Worm (Caenorhabditis elegans): ENCODE results near the gene F07C6.6.

DNA sequence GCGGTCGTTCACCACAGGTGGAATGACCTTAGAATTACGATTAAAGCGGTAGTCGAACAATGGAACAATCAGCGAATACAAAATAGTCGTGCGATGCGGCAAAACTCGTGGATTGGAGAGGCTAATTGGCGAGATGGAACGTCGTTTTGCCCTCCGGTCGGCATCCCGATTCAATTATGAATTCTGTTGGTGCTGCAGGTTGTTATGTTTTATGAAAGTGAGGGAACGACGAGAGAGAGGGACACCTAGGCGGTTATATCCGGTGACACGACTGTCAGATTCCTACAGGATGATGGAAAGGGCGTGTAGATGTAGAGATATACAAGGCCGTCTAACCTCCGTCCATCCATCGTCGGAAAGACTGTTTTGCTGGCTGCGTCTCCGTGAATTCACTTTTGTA is 24.0 kb downstream of the F07C6.6 start:
- no peak for TF ChIP-seq bed-1 (GFP tag; IDR thresholded peaks at IDR 0.05)
- TF ChIP-seq ceh-40 (GFP tag; IDR thresholded peaks at IDR 0.05) = no peak
- TF ChIP-seq lsy-27 (tag; optimal IDR thresholded peaks at IDR 0.05; ENCODE audit: borderline replicate concordance, insufficient read depth) = no peak
- no peak for TF ChIP-seq atf-7 (tag; optimal IDR thresholded peaks at IDR 0.05)
- no peak for TF ChIP-seq mel-28 (tag; optimal IDR thresholded peaks at IDR 0.05; ENCODE audit: borderline replicate concordance)
- peak; percentile 53 for TF ChIP-seq zfh-2 (GFP tag; conservative IDR thresholded peaks at IDR 0.05)
